Worm (Caenorhabditis elegans) whole organism, late embryonic: ENCODE results near the gene F21C10.11.

ENCODE experiments used
- C08G9.2 ChIP-seq: sonication (generic microtip); optimal IDR thresholded peaks from 2 replicates; lab custom pipeline; 2016; ENCODE audit warnings: mild to moderate bottlenecking, missing genetic modification characterization, moderate library complexity, missing compliant biosample characterization
- C38D4.7 ChIP-seq: fragments of 200-800 bp; sonication (Bioruptor generic); optimal IDR thresholded peaks from 2 replicates; lab custom pipeline; 2018; ENCODE audit warnings: mild to moderate bottlenecking, missing genetic modification characterization, moderate library complexity, missing compliant biosample characterization
- Y22D7AL.16 ChIP-seq: sonication (generic microtip); optimal IDR thresholded peaks from 2 replicates; lab custom pipeline; 2016; ENCODE audit warnings: missing genetic modification characterization, missing compliant biosample characterization
- ama-1 ChIP-seq: fragments of 150-350 bp; optimal IDR thresholded peaks from 2 replicates; lab custom pipeline; 2014
- ets-4 ChIP-seq: sonication (generic microtip); optimal IDR thresholded peaks from 2 replicates; lab custom pipeline; 2016; ENCODE audit warnings: missing genetic modification characterization, missing compliant biosample characterization
- fkh-10 ChIP-seq: fragments of 150-350 bp; optimal IDR thresholded peaks from 2 replicates; lab custom pipeline; 2014; ENCODE audit warnings: missing biosample characterization, missing genetic modification reagents, missing genetic modification characterization
- pax-1 ChIP-seq: fragments of 150-350 bp; optimal IDR thresholded peaks from 2 replicates; lab custom pipeline; 2014; ENCODE audit warnings: missing biosample characterization, missing genetic modification characterization
- sox-4 ChIP-seq: sonication (generic microtip); optimal IDR thresholded peaks from 2 replicates; lab custom pipeline; 2017; ENCODE audit warnings: mild to moderate bottlenecking, missing genetic modification characterization, inconsistent platforms, missing compliant biosample characterization
- tbx-2 ChIP-seq: sonication (generic microtip); optimal IDR thresholded peaks from 2 replicates; lab custom pipeline; 2016; ENCODE audit warnings: missing genetic modification characterization, missing compliant biosample characterization

- TF ChIP-seq tbx-2 (no peak), pax-1 (no peak), ets-4 (tag; lab: Kevin White, UChicago) (no peak), Y22D7AL.16 (tag; lab: Kevin White, UChicago) (no peak), C38D4.7 (GFP tag; lab: Kevin White, UChicago) (no peak), sox-4 (tag; lab: Kevin White, UChicago) (no peak), fkh-10 (no peak), C08G9.2 (tag; lab: Kevin White, UChicago) (no peak), ama-1 (lab: Kevin White, UChicago) (no peak)
Observed at ce11 chrV:9076273-9076672, 47.0 kb upstream of the F21C10.11 start, which contains the start of gene T27E4.7.
